Worm (Caenorhabditis elegans) whole organism, late embryonic: Measurements from ENCODE around the gene K05F1.1.

Source experiments
- ama-1 ChIP-seq: fragments of 150-350 bp; optimal IDR thresholded peaks from 2 replicates; lab custom pipeline; 2014
- nhr-11 ChIP-seq: fragments of 150-350 bp; optimal IDR thresholded peaks from 2 replicates; lab custom pipeline; 2014; ENCODE audit warnings: missing biosample characterization, missing genetic modification characterization
- pag-3 ChIP-seq: sonication (generic microtip); optimal IDR thresholded peaks from 2 replicates; lab custom pipeline; 2016; ENCODE audit warnings: missing compliant biosample characterization, missing genetic modification characterization, borderline replicate concordance
- pha-4 ChIP-seq: fragments of 150-350 bp; optimal IDR thresholded peaks from 2 replicates; lab custom pipeline; 2018; ENCODE audit warnings: missing biosample characterization, missing genetic modification reagents, missing genetic modification characterization
- pqm-1 ChIP-seq: sonication (generic microtip); optimal IDR thresholded peaks from 2 replicates; lab custom pipeline; 2016; ENCODE audit warnings: missing genetic modification characterization, missing compliant biosample characterization
- syd-9 ChIP-seq: sonication (generic microtip); optimal IDR thresholded peaks from 2 replicates; lab custom pipeline; 2016; ENCODE audit warnings: mild to moderate bottlenecking, missing genetic modification characterization, moderate library complexity, missing compliant biosample characterization
- tbx-2 ChIP-seq: sonication (generic microtip); optimal IDR thresholded peaks from 2 replicates; lab custom pipeline; 2016; ENCODE audit warnings: missing genetic modification characterization, missing compliant biosample characterization
- unc-3 ChIP-seq, 2 experiments: fragments of 200-800 bp in 1 of 2; sonication (Bioruptor generic) in 1 of 2; sonication (generic microtip) in 1 of 2; conservative IDR thresholded peaks in 1 of 2; optimal IDR thresholded peaks in 1 of 2; 2 replicates each; pipeline versions ENCODE4 v1.3.6 to Lab custom; 2016 to 2022; ENCODE audit warnings: missing compliant biosample characterization in 2 of 2, missing genetic modification characterization in 2 of 2, missing genetic modification reagents in 1 of 2
- unc-55 ChIP-seq: sonication (generic microtip); optimal IDR thresholded peaks from 2 replicates; lab custom pipeline; 2017; ENCODE audit warnings: missing biosample characterization, missing genetic modification reagents, missing genetic modification characterization

- TF ChIP-seq pag-3 = no peak
- no peak for TF ChIP-seq unc-55
- no peak for TF ChIP-seq unc-3 (GFP tag; conservative IDR thresholded peaks at IDR 0.05; lab: Robert Waterston, UW)
- TF ChIP-seq unc-3 (tag; optimal IDR thresholded peaks at IDR 0.05; lab: Kevin White, UChicago) = no peak
- TF ChIP-seq pqm-1 (tag; lab: Kevin White, UChicago) = no peak
- TF ChIP-seq ama-1 (lab: Kevin White, UChicago) = no peak
- no peak for TF ChIP-seq tbx-2 (tag; lab: Kevin White, UChicago)
- TF ChIP-seq syd-9 (tag; lab: Kevin White, UChicago) = no peak
- TF ChIP-seq nhr-11 (tag; lab: Kevin White, UChicago) = no peak
- TF ChIP-seq pha-4 = no peak
Observed at ce11 chrII:5765318-5765717, 35.9 kb upstream of the K05F1.1 start, which contains the start of gene ifb-1.
